Worm (Caenorhabditis elegans): ENCODE measurements around the gene aagr-3.

Gene aagr-3

ce11 chrV:9740858-9741257 is 11.5 kb upstream of the aagr-3 start, which contains the start of gene sta-2 (continued):
- TF ChIP-seq nhr-20 (tag; optimal IDR thresholded peaks at IDR 0.05) (peak; percentile 70), lin-39 (tag; optimal IDR thresholded peaks at IDR 0.05) (no peak), C16A3.4 (tag; optimal IDR thresholded peaks at IDR 0.05) (peak; percentile 20), aly-2 (tag; optimal IDR thresholded peaks at IDR 0.05) (no peak), ztf-4 (tag; optimal IDR thresholded peaks at IDR 0.05) (no peak), unc-98 (GFP tag; IDR thresholded peaks at IDR 0.05) (no peak), egl-13 (tag; optimal IDR thresholded peaks at IDR 0.05) (no peak), zip-4 (GFP tag; optimal IDR thresholded peaks at IDR 0.05) (no peak), nhr-47 (tag; optimal IDR thresholded peaks at IDR 0.05) (no peak), grh-1 (GFP tag; IDR thresholded peaks at IDR 0.05) (peak; percentile 81), ceh-63 (GFP tag; optimal IDR thresholded peaks at IDR 0.05) (no peak), efl-3 (GFP tag; optimal IDR thresholded peaks at IDR 0.05) (no peak), unc-86 (tag; optimal IDR thresholded peaks at IDR 0.05) (no peak)

DNA sequence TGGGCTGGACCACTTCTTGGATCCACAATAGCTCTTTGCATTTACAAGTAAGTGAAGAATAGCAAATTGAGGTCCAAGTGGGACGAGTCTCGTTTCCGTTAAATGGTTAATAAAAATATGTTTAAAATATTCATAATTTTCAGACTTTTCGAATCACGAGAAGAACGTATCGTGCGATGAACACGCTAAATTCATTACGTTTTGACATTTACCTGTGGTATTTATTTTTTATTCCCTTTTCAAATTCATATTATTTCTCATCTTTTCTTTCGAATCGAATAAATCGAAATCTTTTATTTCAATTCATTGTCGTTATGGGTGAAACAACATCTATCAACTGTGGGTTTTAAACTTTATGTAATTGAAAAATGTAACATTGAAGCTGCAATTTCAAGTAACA is 10.1 kb upstream of the aagr-3 start, which contains the start of gene marc-1:
marc-1 (plus strand) TSS at position 301 of the 400 bp plus-strand sequence.
- TF ChIP-seq C34B4.2 (tag; optimal IDR thresholded peaks at IDR 0.05), result no peak
- TF ChIP-seq elt-3 (tag; optimal IDR thresholded peaks at IDR 0.05), result no peak
- no peak for TF ChIP-seq egl-13 (tag; optimal IDR thresholded peaks at IDR 0.05)
- no peak for TF ChIP-seq fkh-8 (tag; optimal IDR thresholded peaks at IDR 0.05)
- no peak for TF ChIP-seq nhr-84 (tag; optimal IDR thresholded peaks at IDR 0.05)
- TF ChIP-seq unc-98 (GFP tag; IDR thresholded peaks at IDR 0.05), result no peak
- TF ChIP-seq lin-15B (tag; optimal IDR thresholded peaks at IDR 0.05), result no peak
- no peak for TF ChIP-seq dsc-1 (tag; optimal IDR thresholded peaks at IDR 0.05)
- TF ChIP-seq tlp-1 (tag; optimal IDR thresholded peaks at IDR 0.05), result no peak
- no peak for TF ChIP-seq hlh-17 (GFP tag; optimal IDR thresholded peaks at IDR 0.05; ENCODE audit: borderline replicate concordance)
- TF ChIP-seq pqm-1 (tag; optimal IDR thresholded peaks at IDR 0.05), result no peak
- TF ChIP-seq nhr-237 (tag; optimal IDR thresholded peaks at IDR 0.05), result no peak
- TF ChIP-seq lin-14 (GFP tag; optimal IDR thresholded peaks at IDR 0.05), result no peak
- no peak for TF ChIP-seq dpl-1 (GFP tag; optimal IDR thresholded peaks at IDR 0.05)
- TF ChIP-seq fkh-4 (tag; optimal IDR thresholded peaks at IDR 0.05; ENCODE audit: borderline replicate concordance), result no peak
- TF ChIP-seq jun-1 (tag; optimal IDR thresholded peaks at IDR 0.05), result no peak
- no peak for TF ChIP-seq mab-9 (GFP tag; IDR thresholded peaks at IDR 0.05)
- TF ChIP-seq unc-130 (tag; optimal IDR thresholded peaks at IDR 0.05), result no peak
- TF ChIP-seq hlh-4 (tag; optimal IDR thresholded peaks at IDR 0.05), result no peak

DNA sequence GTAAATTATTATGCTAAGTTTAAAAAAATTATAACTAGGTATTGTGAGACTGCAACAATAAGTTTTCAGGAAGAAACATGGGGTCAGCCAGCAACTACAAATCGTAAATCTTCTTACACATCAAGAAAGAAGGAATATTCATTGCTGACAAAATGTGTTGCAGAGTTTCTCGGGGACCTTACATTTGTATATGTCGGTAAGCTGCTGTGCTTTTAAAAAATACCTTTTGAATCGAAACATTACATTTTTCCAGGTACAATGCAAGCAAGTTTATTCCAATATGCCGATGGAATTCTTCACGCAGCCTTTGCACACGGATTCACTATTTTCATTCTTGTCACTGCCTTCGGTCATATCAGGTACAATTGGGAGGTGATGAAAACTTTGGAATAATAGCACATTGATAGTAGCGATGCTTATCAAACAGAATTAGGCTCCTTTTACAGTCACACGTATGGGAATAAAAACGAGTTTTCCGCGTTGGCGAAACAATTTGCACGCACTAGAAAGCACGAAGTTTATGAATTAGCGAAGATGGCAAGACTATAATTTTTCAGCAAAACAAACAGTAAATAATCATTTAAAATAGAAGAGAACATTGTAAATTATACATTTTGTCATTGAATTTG is 8.9 kb upstream of the aagr-3 start:
- no peak for TF ChIP-seq ceh-88 (GFP tag; IDR thresholded peaks at IDR 0.05)
- no peak for TF ChIP-seq lin-15B (tag; optimal IDR thresholded peaks at IDR 0.05)
- peak; percentile 56 for TF ChIP-seq elt-2 (tag; optimal IDR thresholded peaks at IDR 0.05)
- TF ChIP-seq lin-39 (tag; optimal IDR thresholded peaks at IDR 0.05), result no peak
- no peak for TF ChIP-seq efl-1 (optimal IDR thresholded peaks at IDR 0.05)
- TF ChIP-seq efl-1 (GFP tag; optimal IDR thresholded peaks at IDR 0.05 in 1 of 2), result peak in 1 of 2 experiments; percentile 73
- TF ChIP-seq tbx-2 (tag; optimal IDR thresholded peaks at IDR 0.05), result no peak

DNA sequence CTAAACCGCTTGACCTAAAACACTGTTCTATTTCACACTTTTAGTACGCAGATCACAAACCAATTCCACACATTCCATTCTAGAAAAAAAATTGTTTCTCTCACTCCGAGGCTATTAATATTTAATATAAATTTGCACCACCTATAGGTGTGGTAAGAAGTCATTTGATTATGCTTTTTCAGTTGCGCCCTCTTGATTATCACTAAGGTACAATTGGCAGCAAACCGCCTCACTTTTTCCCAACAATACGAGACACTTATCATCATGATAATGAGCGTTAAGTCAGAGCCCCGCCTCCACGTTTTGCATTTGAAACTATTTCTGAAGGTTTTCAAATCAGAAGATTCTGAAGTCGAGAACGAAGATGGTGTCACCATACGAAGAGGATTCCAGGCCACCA is 8.0 kb upstream of the aagr-3 start, which contains the start of gene aqp-4:
aqp-4 (plus strand) TSS at position 270 of the 400 bp plus-strand sequence.
- TF ChIP-seq hlh-17 (GFP tag; optimal IDR thresholded peaks at IDR 0.05; ENCODE audit: borderline replicate concordance) (no peak), elt-2 (tag; optimal IDR thresholded peaks at IDR 0.05) (peak; percentile 26)
